Fruit fly (Drosophila melanogaster): ENCODE measurements around the gene CG9592.

CG9592 gene

dm6 chr3L:14555052-14555451 lies 37.4 kb downstream of the CG9592 start (continued):
- TF ChIP-seq CG34376 (GFP tag; optimal IDR thresholded peaks at IDR 0.05) (peak; percentile 53), CG6689 (GFP tag; IDR thresholded peaks at IDR 0.05) (0 out of 2 replicates have a peak, but pooled peaks have one; percentile 12), pan (optimal IDR thresholded peaks at IDR 0.05) (no peak), pan (GFP tag; optimal IDR thresholded peaks at IDR 0.05 in 1 of 2, IDR thresholded peaks at IDR 0.05 in 1 of 2) (peak in 1 of 2 experiments; percentile 6), CG4854 (GFP tag; optimal IDR thresholded peaks at IDR 0.05) (no peak), CG15514 (GFP tag; optimal IDR thresholded peaks at IDR 0.05) (peak; percentile 68), wek (GFP tag; optimal IDR thresholded peaks at IDR 0.05) (peak; percentile 53), kni (GFP tag; optimal IDR thresholded peaks at IDR 0.05) (peak; percentile 88), Dad (GFP tag; optimal IDR thresholded peaks at IDR 0.05) (no peak), onecut (GFP tag; IDR thresholded peaks at IDR 0.05) (peak; percentile 45), CG4424 (GFP tag; optimal IDR thresholded peaks at IDR 0.05) (peak; percentile 23), luna (GFP tag; optimal IDR thresholded peaks at IDR 0.05) (no peak), CG14441 (GFP tag; IDR thresholded peaks at IDR 0.05) (peak; percentile 5; the same call in 1 of the 2 replicates), dm (GFP tag; optimal IDR thresholded peaks at IDR 0.05) (no peak), D19A (tag; optimal IDR thresholded peaks at IDR 0.05) (peak; percentile 65), emc (GFP tag; optimal IDR thresholded peaks at IDR 0.05) (no peak), nom (GFP tag; optimal IDR thresholded peaks at IDR 0.05) (peak; percentile 22), CG15696 (tag; optimal IDR thresholded peaks at IDR 0.05) (peak; percentile 55), pros (GFP tag; optimal IDR thresholded peaks at IDR 0.05) (peak; percentile 15), CG2678 (tag; optimal IDR thresholded peaks at IDR 0.05) (peak; percentile 57), CG12942 (GFP tag; optimal IDR thresholded peaks at IDR 0.05) (no peak), yki (optimal IDR thresholded peaks at IDR 0.05) (no peak), Eip74EF (GFP tag; optimal IDR thresholded peaks at IDR 0.05) (peak in 1 of 2 experiments; percentile 13), CG17361 (GFP tag; IDR thresholded peaks at IDR 0.05) (0 out of 3 replicates have a peak, but pooled peaks have one; percentile 32), sima (GFP tag; optimal IDR thresholded peaks at IDR 0.05) (no peak), Ptx1 (GFP tag; IDR thresholded peaks at IDR 0.05) (no peak), Mes4 (GFP tag; optimal IDR thresholded peaks at IDR 0.05) (peak; percentile 13), CG13894 (tag; optimal IDR thresholded peaks at IDR 0.05) (peak; percentile 33), CG11085 (GFP tag; IDR thresholded peaks at IDR 0.05) (no peak), Neu2 (GFP tag; optimal IDR thresholded peaks at IDR 0.05; ENCODE audit: borderline replicate concordance) (no peak), hkb (optimal IDR thresholded peaks at IDR 0.05) (no peak), hkb (GFP tag; IDR thresholded peaks at IDR 0.05) (peak; percentile 58), CG1529 (GFP tag; optimal IDR thresholded peaks at IDR 0.05) (peak; percentile 40), CG8924 (tag; optimal IDR thresholded peaks at IDR 0.05) (peak; percentile 21), CG8089 (GFP tag; optimal IDR thresholded peaks at IDR 0.05) (peak; percentile 4), inv (GFP tag; IDR thresholded peaks at IDR 0.05; ENCODE audit: partially characterized antibody) (no peak), CG8281 (tag; optimal IDR thresholded peaks at IDR 0.05) (no peak), her (GFP tag; optimal IDR thresholded peaks at IDR 0.05) (no peak), CG14710 (tag; optimal IDR thresholded peaks at IDR 0.05) (peak; percentile 22), Hsf (GFP tag; optimal IDR thresholded peaks at IDR 0.05) (no peak), bsh (GFP tag; optimal IDR thresholded peaks at IDR 0.05) (peak in 1 of 2 experiments; percentile 35), Sry-δ (GFP tag; optimal IDR thresholded peaks at IDR 0.05) (peak; percentile 5), CG10431 (GFP tag; optimal IDR thresholded peaks at IDR 0.05) (peak; percentile 69), Dfd (GFP tag; optimal IDR thresholded peaks at IDR 0.05) (no peak), Pdp1 (GFP tag; optimal IDR thresholded peaks at IDR 0.05) (peak in 1 of 2 experiments; percentile 65), crp (GFP tag; optimal IDR thresholded peaks at IDR 0.05) (no peak), vvl (GFP tag; IDR thresholded peaks at IDR 0.05) (0 out of 2 replicates have a peak, but pooled peaks have one; percentile 28), kay (GFP tag; optimal IDR thresholded peaks at IDR 0.05) (no peak), pita (GFP tag; optimal IDR thresholded peaks at IDR 0.05) (no peak), Atf-2 (GFP tag; optimal IDR thresholded peaks at IDR 0.05) (no peak), aop (GFP tag; IDR thresholded peaks at IDR 0.05) (no peak)

Data from whole organism, embryonic.